Fruit fly (Drosophila melanogaster): ENCODE data around the gene TSG101.

DNA sequence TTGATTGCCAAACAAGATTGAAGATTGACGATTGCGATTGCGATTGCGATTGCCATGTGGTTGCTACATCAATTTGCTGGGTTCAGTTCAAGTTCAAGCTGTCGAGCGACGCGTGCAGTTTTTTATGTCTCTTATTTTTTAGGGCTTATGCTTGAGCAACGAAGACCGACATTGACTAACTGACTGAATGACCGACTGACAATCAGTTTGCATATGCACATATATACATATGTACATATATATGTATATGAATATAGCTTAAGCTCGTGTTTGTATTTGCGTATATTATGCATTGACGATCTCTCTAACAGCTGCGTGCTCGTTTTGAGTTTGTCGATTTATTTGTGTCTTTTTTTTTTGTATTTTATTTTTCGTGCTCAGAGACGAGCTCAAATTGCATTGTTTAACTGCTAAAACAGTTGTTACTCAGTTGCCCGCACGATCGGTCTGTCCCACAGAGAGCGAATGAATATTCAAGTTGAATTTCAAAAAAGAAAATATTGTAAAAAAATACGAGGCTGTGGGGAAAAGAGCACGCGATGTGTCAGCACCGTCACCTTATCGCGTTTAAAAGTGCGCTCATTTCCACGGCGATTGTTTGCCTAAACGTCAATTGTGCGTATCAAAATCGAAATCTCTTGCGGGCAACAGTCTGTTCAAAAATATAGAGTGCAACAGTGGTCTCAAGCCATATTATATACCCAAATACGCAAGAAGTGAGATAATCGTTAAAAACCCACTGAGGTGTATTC is 44.3 kb downstream of the TSG101 start:
- TF ChIP-seq tup (GFP tag; optimal IDR thresholded peaks at IDR 0.05) (no peak), CG17912 (GFP tag; optimal IDR thresholded peaks at IDR 0.05) (no peak), Trl (optimal IDR thresholded peaks at IDR 0.05) (no peak), Trl (GFP tag; optimal IDR thresholded peaks at IDR 0.05) (no peak), Usf (GFP tag; optimal IDR thresholded peaks at IDR 0.05) (no peak), org-1 (GFP tag; optimal IDR thresholded peaks at IDR 0.05) (no peak), CG13296 (GFP tag; optimal IDR thresholded peaks at IDR 0.05) (no peak), ro (GFP tag; IDR thresholded peaks at IDR 0.05) (no peak)
